Worm (Caenorhabditis elegans) whole organism, L1 larva: ENCODE measurements around the gene F38A6.4.
A peak's percentile ranks its signal among the peaks of the same experiment; 100 is the strongest.

Experiments used
- C04F5.9 ChIP-seq: sonication (generic microtip); optimal IDR thresholded peaks from 2 replicates; lab custom pipeline; 2016; ENCODE audit warnings: missing genetic modification characterization, missing compliant biosample characterization
- ceh-8 ChIP-seq: fragments of 200-800 bp; sonication (Bioruptor generic); optimal IDR thresholded peaks from 2 replicates; lab custom pipeline; 2018; ENCODE audit warnings: mild to moderate bottlenecking, missing genetic modification characterization, moderate library complexity, missing compliant biosample characterization
- ceh-90 ChIP-seq: sonication (generic microtip); optimal IDR thresholded peaks from 2 replicates; lab custom pipeline; 2016; ENCODE audit warnings: missing genetic modification characterization, missing compliant biosample characterization
- ces-1 ChIP-seq: fragments of 150-350 bp; optimal IDR thresholded peaks from 2 replicates; lab custom pipeline; 2014; ENCODE audit warnings: missing biosample characterization, missing genetic modification reagents, missing genetic modification characterization
- dsc-1 ChIP-seq: sonication (generic microtip); optimal IDR thresholded peaks from 2 replicates; lab custom pipeline; 2016; ENCODE audit warnings: mild to moderate bottlenecking, missing genetic modification characterization, missing compliant biosample characterization
- efl-1 ChIP-seq, 4 experiments: fragments of 150-350 bp; optimal IDR thresholded peaks in 3 of 4; peaks in 1 of 4; 1 replicate in 1 of 4; 2 replicates in 3 of 4; lab custom pipeline; 2014; ENCODE audit warnings: missing biosample characterization in 2 of 4, missing genetic modification characterization in 2 of 4, missing genetic modification reagents in 2 of 4
- elt-2 ChIP-seq: sonication (generic microtip); optimal IDR thresholded peaks from 2 replicates; lab custom pipeline; 2016; ENCODE audit warnings: missing genetic modification characterization, mild to moderate bottlenecking, inconsistent platforms, missing compliant biosample characterization, missing genetic modification reagents
- ets-5 ChIP-seq: fragments of 200-800 bp; sonication (Bioruptor generic); IDR thresholded peaks from 2 replicates; pipeline ENCODE4 v1.3.6; 2022; ENCODE audit warnings: missing genetic modification characterization, missing compliant biosample characterization
- grh-1 ChIP-seq: fragments of 200-800 bp; sonication (Bioruptor generic); IDR thresholded peaks from 2 replicates; pipeline ENCODE4 v1.3.6; 2022; ENCODE audit warnings: missing genetic modification reagents, missing genetic modification characterization, missing compliant biosample characterization
- lin-13 ChIP-seq: fragments of 150-350 bp; optimal IDR thresholded peaks from 2 replicates; lab custom pipeline; 2014; ENCODE audit warnings: missing biosample characterization, missing genetic modification reagents, missing genetic modification characterization
- lin-14 ChIP-seq: fragments of 200-800 bp; sonication (Bioruptor generic); optimal IDR thresholded peaks from 2 replicates; lab custom pipeline; 2018; ENCODE audit warnings: mild to moderate bottlenecking, missing genetic modification characterization, moderate library complexity, missing compliant biosample characterization
- lin-15B ChIP-seq: fragments of 150-350 bp; sonication (generic microtip); optimal IDR thresholded peaks from 3 replicates; lab custom pipeline; 2014; ENCODE audit warnings: missing biosample characterization, missing genetic modification characterization
- lin-35 ChIP-seq, 2 experiments: fragments of 150-350 bp; optimal IDR thresholded peaks; 2 replicates each; lab custom pipeline; 2014; ENCODE audit warnings: missing biosample characterization in 2 of 2, missing genetic modification characterization in 2 of 2, missing genetic modification reagents in 2 of 2
- lsy-2 ChIP-seq, 2 experiments: fragments of 150-350 bp; optimal IDR thresholded peaks; 2 replicates each; lab custom pipeline; 2014; ENCODE audit warnings: missing biosample characterization in 2 of 2, missing genetic modification characterization in 2 of 2
- mdl-1 ChIP-seq, 2 experiments: fragments of 150-350 bp; optimal IDR thresholded peaks; 2 replicates each; lab custom pipeline; 2014 to 2017; ENCODE audit warnings: missing biosample characterization in 2 of 2, missing genetic modification characterization in 2 of 2, inconsistent platforms in 1 of 2
- mep-1 ChIP-seq: fragments of 150-350 bp; optimal IDR thresholded peaks from 2 replicates; lab custom pipeline; 2014; ENCODE audit warnings: missing biosample characterization, missing genetic modification characterization
- nhr-11 ChIP-seq: fragments of 150-350 bp; optimal IDR thresholded peaks from 2 replicates; lab custom pipeline; 2014; ENCODE audit warnings: missing biosample characterization, missing genetic modification characterization
- nhr-19 ChIP-seq: fragments of 200-800 bp; sonication (Bioruptor generic); conservative IDR thresholded peaks from 2 replicates; pipeline ENCODE4 v1.3.6; 2022; ENCODE audit warnings: missing genetic modification characterization, missing compliant biosample characterization
- nhr-20 ChIP-seq: sonication (generic microtip); optimal IDR thresholded peaks from 2 replicates; lab custom pipeline; 2016; ENCODE audit warnings: mild to moderate bottlenecking, missing genetic modification characterization, missing compliant biosample characterization
- nhr-47 ChIP-seq: sonication (generic microtip); optimal IDR thresholded peaks from 2 replicates; lab custom pipeline; 2016; ENCODE audit warnings: mild to moderate bottlenecking, missing genetic modification characterization, moderate library complexity, missing compliant biosample characterization
- nhr-71 ChIP-seq: sonication (generic microtip); optimal IDR thresholded peaks from 2 replicates; lab custom pipeline; 2016; ENCODE audit warnings: mild to moderate bottlenecking, missing genetic modification characterization, moderate library complexity, missing compliant biosample characterization
- nhr-85 ChIP-seq: sonication (generic microtip); peaks from one replicate; lab custom pipeline; 2016; ENCODE audit warnings: missing genetic modification characterization, inconsistent platforms, missing compliant biosample characterization
- nhr-90 ChIP-seq: sonication (generic microtip); optimal IDR thresholded peaks from 2 replicates; lab custom pipeline; 2016; ENCODE audit warnings: mild to moderate bottlenecking, missing genetic modification characterization, missing compliant biosample characterization; ENCODE audit not compliant: poor library complexity
- pag-3 ChIP-seq: sonication (generic microtip); optimal IDR thresholded peaks from 2 replicates; lab custom pipeline; 2017; ENCODE audit warnings: missing genetic modification characterization, mild to moderate bottlenecking, missing compliant biosample characterization, antibody characterized with exemption, borderline replicate concordance; ENCODE audit not compliant: insufficient read depth
- rnt-1 ChIP-seq: sonication (generic microtip); optimal IDR thresholded peaks from 2 replicates; lab custom pipeline; 2016; ENCODE audit warnings: mild to moderate bottlenecking, missing genetic modification characterization, moderate library complexity, missing compliant biosample characterization
- snpc-4 ChIP-seq: fragments of 150-350 bp; optimal IDR thresholded peaks from 2 replicates; lab custom pipeline; 2014; ENCODE audit warnings: missing biosample characterization, missing genetic modification characterization
- snu-23 ChIP-seq: sonication (generic microtip); optimal IDR thresholded peaks from 2 replicates; lab custom pipeline; 2016; ENCODE audit warnings: missing genetic modification characterization, missing compliant biosample characterization
- swsn-7 ChIP-seq: sonication (generic microtip); optimal IDR thresholded peaks from 2 replicates; lab custom pipeline; 2016; ENCODE audit warnings: missing genetic modification characterization, missing compliant biosample characterization
- unc-130 ChIP-seq: fragments of 150-350 bp; optimal IDR thresholded peaks from 2 replicates; lab custom pipeline; 2017; ENCODE audit warnings: missing biosample characterization, missing genetic modification characterization, inconsistent platforms
- unc-98 ChIP-seq: fragments of 200-800 bp; sonication (Bioruptor generic); IDR thresholded peaks from 2 replicates; pipeline ENCODE4 v1.3.6; 2022; ENCODE audit warnings: missing genetic modification characterization, missing compliant biosample characterization
- zip-4 ChIP-seq: fragments of 200-800 bp; sonication (Bioruptor generic); optimal IDR thresholded peaks from 2 replicates; lab custom pipeline; 2018; ENCODE audit warnings: mild to moderate bottlenecking, missing genetic modification characterization, moderate library complexity, missing compliant biosample characterization
- ztf-4 ChIP-seq: fragments of 150-350 bp; optimal IDR thresholded peaks from 2 replicates; lab custom pipeline; 2014; ENCODE audit warnings: missing biosample characterization, missing genetic modification characterization

The F38A6.4 gene

DNA sequence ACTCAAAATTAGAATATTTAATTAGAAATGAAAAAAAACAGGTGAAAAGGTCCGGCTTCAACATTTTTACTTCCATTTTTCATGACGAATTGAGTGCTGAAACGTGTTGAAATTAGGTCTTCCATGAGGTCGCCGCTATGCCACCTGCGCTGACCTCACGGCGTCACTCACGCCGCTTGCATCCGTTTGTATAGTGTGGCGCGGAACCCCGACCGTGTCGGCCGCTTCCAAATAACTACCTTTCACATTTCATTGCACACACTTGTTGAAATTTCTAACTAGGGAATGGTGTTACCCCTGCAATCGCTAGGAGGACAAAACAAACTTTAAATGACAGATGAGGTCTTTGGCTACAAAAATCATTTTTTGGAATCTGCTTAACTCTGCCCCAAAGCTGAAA is 28.3 kb upstream of the F38A6.4 start:
- TF ChIP-seq nhr-85 (peak; percentile 27), nhr-47 (peak; percentile 17), nhr-71 (tag; lab: Kevin White, UChicago) (peak; percentile 10), nhr-90 (tag; lab: Kevin White, UChicago) (peak; percentile 23), grh-1 (GFP tag; lab: Robert Waterston, UW) (peak; percentile 23; the same call in 1 of the 2 replicates), snpc-4 (tag; lab: Kevin White, UChicago) (peak; percentile 94), snu-23 (GFP tag; lab: Kevin White, UChicago) (peak; percentile 4)

DNA sequence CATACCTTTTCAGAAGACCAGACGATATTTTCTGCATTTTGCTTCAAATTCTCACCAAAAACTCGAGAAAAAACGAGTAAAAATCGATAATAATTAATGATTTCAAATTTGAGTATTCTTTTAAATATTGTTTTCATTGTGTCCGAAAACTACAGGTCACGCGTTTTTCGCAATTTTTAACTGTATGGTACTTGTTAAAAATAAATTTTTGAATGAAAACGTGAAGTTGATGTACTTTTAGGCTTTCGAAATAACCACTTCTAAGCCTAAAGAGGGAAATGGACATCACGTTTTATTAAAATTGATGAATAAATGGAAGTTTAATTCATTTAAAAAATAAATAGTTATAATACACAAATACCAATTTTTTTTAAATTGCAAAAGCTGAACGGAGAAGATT is 27.7 kb upstream of the F38A6.4 start, which contains the start of gene Y44A6D.5:
TSS of gene Y44A6D.5 (minus strand) at position 101 of the 400 bp plus-strand sequence.
- no peak for TF ChIP-seq efl-1 (optimal IDR thresholded peaks at IDR 0.05; lab: Kevin White, UChicago)
- TF ChIP-seq efl-1 (GFP tag; optimal IDR thresholded peaks at IDR 0.05 in 1 of 2; lab: Kevin White, UChicago), result peak in 1 of 2 experiments; percentile 66
- no peak for TF ChIP-seq snpc-4 (tag; lab: Kevin White, UChicago)
- TF ChIP-seq, all 84 proteins: peak for 1

DNA sequence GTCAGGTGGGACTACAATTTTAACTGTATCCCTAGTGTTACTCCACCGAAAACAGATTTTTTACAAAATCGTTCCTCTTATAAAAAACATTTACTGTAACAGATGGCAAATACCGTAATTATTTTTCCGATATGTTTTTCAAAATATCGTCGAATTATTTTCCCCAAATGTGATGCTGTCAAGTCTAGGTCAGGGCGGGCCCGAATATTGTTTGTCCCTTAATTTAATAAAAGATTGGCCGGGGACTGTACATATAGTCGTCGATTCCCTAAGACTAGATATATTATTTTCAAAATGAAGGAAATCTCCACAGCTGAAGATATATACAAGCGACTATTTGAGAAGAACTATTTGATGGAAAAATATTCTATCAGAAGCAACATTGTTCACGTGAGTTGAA is 22.7 kb upstream of the F38A6.4 start, which contains the start of gene sdf-9:
TSS of gene sdf-9 (plus strand) at position 301 of the 400 bp plus-strand sequence.
- peak; percentile 26 for TF ChIP-seq ceh-8
- no peak for TF ChIP-seq mep-1 (tag; lab: Kevin White, UChicago)

DNA sequence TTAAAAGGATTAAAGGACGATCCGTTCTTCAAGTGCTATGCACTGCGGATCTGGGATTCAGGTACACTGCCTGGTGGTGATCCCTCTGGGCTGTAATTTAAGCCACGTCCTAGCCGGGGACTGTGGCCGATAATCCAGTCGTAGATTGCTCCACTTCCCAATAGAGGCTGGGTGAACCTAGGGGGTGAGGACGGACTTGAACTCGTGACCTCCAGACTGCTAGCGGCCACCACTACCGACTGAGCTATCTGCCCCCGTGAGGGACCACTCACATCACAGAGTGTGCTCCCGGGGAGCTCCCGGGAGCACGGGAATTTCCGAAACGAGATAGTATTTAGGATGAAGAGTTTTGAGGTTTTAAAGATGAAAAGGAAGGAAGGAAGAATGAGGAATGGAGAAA is 20.2 kb upstream of the F38A6.4 start:
- TF ChIP-seq rnt-1 (peak; percentile 20), nhr-19 (GFP tag; lab: Robert Waterston, UW) (peak; percentile 39)
- TF ChIP-seq, all 84 proteins: peak for 2; not testable (repeated sequence) for 82

DNA sequence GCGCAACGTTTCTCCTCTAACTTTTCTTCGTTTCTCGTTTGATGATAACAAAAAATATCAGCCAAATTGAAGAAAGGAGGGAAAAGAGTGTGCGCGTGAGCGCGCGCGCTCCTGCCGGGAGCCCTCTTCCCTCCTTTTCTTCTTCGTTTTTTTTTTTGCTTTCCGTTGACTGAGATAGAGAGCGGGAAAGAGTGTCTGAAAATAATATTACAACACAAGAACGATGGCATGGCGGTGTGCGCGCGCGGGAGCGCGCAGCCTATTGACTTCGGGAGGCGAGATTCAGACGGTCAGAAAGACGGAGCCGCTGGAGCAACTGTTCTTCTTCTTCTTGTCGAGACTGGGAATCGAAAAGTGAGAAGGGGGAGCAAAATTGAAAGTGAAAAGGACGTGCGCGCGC is 18.6 kb upstream of the F38A6.4 start:
- TF ChIP-seq ets-5, result no peak
- TF ChIP-seq snu-23 (GFP tag; lab: Kevin White, UChicago), result peak; percentile 52
- TF ChIP-seq nhr-20 (tag; lab: Kevin White, UChicago), result peak; percentile 22
- peak; percentile 8 for TF ChIP-seq swsn-7
- peak; percentile 61 for TF ChIP-seq rnt-1
- peak in 1 of 2 experiments; percentile 48 for TF ChIP-seq lsy-2 (tag; optimal IDR thresholded peaks at IDR 0.05; lab: Kevin White, UChicago)
- TF ChIP-seq nhr-11 (tag; lab: Kevin White, UChicago), result no peak
- peak in 1 of 2 experiments; percentile 19 for TF ChIP-seq mdl-1 (tag; optimal IDR thresholded peaks at IDR 0.05; lab: Kevin White, UChicago)
- peak; percentile 29 for TF ChIP-seq unc-130 (tag; lab: Kevin White, UChicago)
- no peak for TF ChIP-seq C04F5.9 (tag; lab: Kevin White, UChicago)
- TF ChIP-seq ces-1 (GFP tag; lab: Kevin White, UChicago), result no peak
- TF ChIP-seq efl-1 (optimal IDR thresholded peaks at IDR 0.05; lab: Kevin White, UChicago), result peak in 1 of 2 experiments; percentile 3
- no peak for TF ChIP-seq efl-1 (GFP tag; optimal IDR thresholded peaks at IDR 0.05 in 1 of 2; lab: Kevin White, UChicago)
- TF ChIP-seq nhr-19 (GFP tag; lab: Robert Waterston, UW), result peak; percentile 38
- TF ChIP-seq lin-14 (GFP tag; lab: Kevin White, UChicago), result peak; percentile 87
- peak; percentile 6; the same call in 1 of the 2 replicates for TF ChIP-seq unc-98 (GFP tag; lab: Robert Waterston, UW)
- peak; percentile 62 for TF ChIP-seq dsc-1 (tag; lab: Kevin White, UChicago)
- TF ChIP-seq lin-15B (tag; lab: Kevin White, UChicago), result no peak
- TF ChIP-seq lin-35 (GFP tag; optimal IDR thresholded peaks at IDR 0.05; lab: Kevin White, UChicago), result peak in 1 of 2 experiments; percentile 8
- TF ChIP-seq lin-13 (GFP tag; lab: Kevin White, UChicago), result no peak
- peak; percentile 46 for TF ChIP-seq mep-1 (tag; lab: Kevin White, UChicago)
- peak; percentile 91 for TF ChIP-seq pag-3
- TF ChIP-seq nhr-71 (tag; lab: Kevin White, UChicago), result peak; percentile 55

DNA sequence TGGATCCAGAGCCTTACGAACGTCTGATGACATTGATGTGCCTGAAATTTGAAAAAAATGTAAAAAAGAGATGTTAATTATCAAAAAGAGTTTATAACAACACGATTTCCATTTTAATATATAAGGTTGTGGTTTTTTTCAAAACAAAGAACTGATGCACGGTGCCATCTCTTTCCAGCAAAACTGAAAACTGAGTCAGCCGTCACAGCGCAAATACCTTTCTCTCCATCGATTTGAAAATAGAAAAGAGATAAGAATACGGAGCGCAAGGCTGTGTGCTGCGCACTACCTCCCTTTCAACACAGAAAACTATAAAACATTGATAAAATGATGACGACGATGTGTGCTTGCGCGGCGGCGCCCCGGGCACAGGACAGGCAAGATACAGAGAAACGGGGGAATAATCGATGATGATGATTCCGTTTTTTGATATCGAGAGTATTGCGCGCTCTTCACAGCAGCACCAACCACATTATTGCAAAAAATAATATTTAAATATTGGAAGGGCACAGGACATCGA is 17.3 kb upstream of the F38A6.4 start, which contains the start of gene Y44A6D.3:
TSS of gene Y44A6D.3 (minus strand) at position 51 of the 520 bp plus-strand sequence.
- TF ChIP-seq snu-23 (GFP tag; lab: Kevin White, UChicago), result no peak
- TF ChIP-seq rnt-1, result no peak
- peak; percentile 46 for TF ChIP-seq elt-2 (tag; lab: Kevin White, UChicago)
- peak; percentile 19 for TF ChIP-seq dsc-1 (tag; lab: Kevin White, UChicago)
- TF ChIP-seq ztf-4, result no peak
- TF ChIP-seq zip-4, result no peak
- peak in 1 of 2 experiments; percentile 10 for TF ChIP-seq lin-35 (GFP tag; optimal IDR thresholded peaks at IDR 0.05; lab: Kevin White, UChicago)
- TF ChIP-seq efl-1 (optimal IDR thresholded peaks at IDR 0.05; lab: Kevin White, UChicago), result no peak
- peak in 1 of 2 experiments; percentile 68 for TF ChIP-seq efl-1 (GFP tag; optimal IDR thresholded peaks at IDR 0.05 in 1 of 2; lab: Kevin White, UChicago)
- TF ChIP-seq unc-130 (tag; lab: Kevin White, UChicago), result no peak
- TF ChIP-seq ceh-90 (tag; lab: Kevin White, UChicago), result no peak
